Fruit fly (Drosophila melanogaster): ENCODE measurements around the gene Paip2.

Gene Paip2

DNA sequence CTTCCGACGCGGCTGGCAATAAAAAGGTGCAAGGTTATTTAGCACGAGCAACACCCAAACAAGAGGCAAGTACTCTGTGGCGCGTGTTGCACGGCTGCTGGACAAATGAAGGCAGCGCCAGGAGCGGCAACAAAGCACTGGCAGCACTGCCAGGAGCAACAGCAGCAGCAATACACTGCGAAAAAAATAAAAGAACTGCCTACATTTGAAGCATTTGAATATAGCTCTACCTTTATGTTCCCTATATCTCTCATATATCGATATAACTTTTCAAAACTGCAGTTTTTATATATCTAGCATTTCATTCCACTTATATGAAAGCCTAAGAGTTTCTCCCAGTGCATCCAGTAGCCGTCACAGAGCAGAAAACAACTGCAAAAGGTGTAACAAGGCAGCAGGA is 23.2 kb upstream of the Paip2 start (continued):
- peak; percentile 33 for TF ChIP-seq CG31627 (GFP tag; optimal IDR thresholded peaks at IDR 0.05)
- no peak for TF ChIP-seq Sox15 (GFP tag; optimal IDR thresholded peaks at IDR 0.05)
- no peak for TF ChIP-seq eg (GFP tag; IDR thresholded peaks at IDR 0.05)
- no peak for TF ChIP-seq Smox (GFP tag; optimal IDR thresholded peaks at IDR 0.05)
- TF ChIP-seq acj6 (GFP tag; optimal IDR thresholded peaks at IDR 0.05): peak; percentile 10
- TF ChIP-seq Met (GFP tag; optimal IDR thresholded peaks at IDR 0.05): peak; percentile 16
- TF ChIP-seq net (GFP tag; optimal IDR thresholded peaks at IDR 0.05): no peak
- no peak for TF ChIP-seq ss (GFP tag; optimal IDR thresholded peaks at IDR 0.05)

DNA sequence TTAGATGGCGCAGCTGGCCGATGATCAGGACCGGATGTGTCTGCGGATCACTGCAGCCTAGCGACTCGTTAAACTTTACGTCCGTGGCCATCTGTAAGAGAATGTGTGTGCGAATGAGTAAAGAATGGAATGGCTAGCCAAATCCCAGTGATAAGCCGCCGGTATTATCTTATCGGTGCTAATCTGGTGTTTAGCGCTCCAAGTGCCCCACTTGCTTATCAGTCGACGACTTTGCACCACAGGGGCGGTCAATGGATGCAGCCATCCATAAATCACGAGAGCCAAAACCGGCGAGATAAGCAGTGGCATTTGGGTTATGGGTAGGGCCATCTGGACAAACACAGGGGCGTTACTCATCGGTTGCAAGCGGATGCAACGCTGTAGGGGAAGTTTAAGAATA is 20.4 kb upstream of the Paip2 start:
- TF ChIP-seq CG31627 (GFP tag; optimal IDR thresholded peaks at IDR 0.05) (no peak), CG6854 (GFP tag; optimal IDR thresholded peaks at IDR 0.05) (no peak), svp (GFP tag) (peak; percentile 98), Eip78C (GFP tag) (peak; percentile 46), vri (GFP tag; optimal IDR thresholded peaks at IDR 0.05) (peak; percentile 31)

DNA sequence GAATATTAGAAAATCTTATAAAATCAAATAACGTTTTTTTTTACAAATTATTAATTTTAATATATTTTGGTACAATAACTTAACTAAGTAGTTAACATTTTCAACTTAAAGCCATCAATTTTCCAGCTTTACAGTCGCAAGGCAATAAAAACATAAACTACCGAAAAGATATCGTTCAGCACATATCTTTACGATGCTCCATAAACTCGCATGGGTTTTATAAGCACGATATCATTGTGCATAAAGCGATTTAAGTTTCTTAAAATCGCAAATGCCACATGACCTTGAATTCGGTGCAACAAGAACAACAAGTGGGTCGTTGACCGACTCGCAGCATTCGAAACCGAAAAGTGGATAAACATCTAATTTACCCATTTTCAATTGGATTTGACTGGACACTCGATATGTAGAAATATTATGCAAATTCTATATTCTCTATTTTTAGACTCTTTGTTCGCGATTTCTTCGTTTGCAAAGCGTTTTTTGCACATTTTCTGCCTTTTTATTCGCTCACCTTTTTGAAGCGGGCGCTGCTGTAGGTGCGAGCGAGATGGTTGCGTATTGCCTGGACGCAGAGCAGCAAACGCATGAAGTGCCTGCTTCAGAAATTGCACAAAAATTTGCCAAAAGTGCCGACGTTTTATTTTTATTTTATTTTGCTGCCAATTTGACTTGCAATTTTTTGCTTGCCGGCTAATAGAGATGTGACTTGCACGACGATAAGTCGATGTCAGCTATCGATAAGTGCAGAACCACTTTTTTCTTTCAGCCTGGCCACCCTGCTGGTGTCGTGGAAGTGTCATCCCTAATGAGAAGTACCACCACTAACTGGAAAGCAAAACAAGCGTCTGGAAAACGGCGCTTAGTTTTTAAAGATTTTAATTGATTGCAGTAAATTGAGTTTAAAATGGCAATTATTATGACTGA is 19.4 kb upstream of the Paip2 start, which contains the start of gene Spc25:
Spc25 (plus strand) TSS at position 817 of the 927 bp plus-strand sequence.
- TF ChIP-seq CG3919 (GFP tag; optimal IDR thresholded peaks at IDR 0.05): peak; percentile 25
- TF ChIP-seq cyc (GFP tag; optimal IDR thresholded peaks at IDR 0.05): peak; percentile 43
- TF ChIP-seq Eip78C (GFP tag): peak; percentile 49
- TF ChIP-seq pdm3 (GFP tag; optimal IDR thresholded peaks at IDR 0.05): peak; percentile 49
- TF ChIP-seq lz (GFP tag; optimal IDR thresholded peaks at IDR 0.05): peak; percentile 63
- peak; percentile 64 for TF ChIP-seq esn (GFP tag; optimal IDR thresholded peaks at IDR 0.05)
- TF ChIP-seq svp (GFP tag): peak; percentile 79
- peak; percentile 47 for TF ChIP-seq Ets21C (GFP tag; optimal IDR thresholded peaks at IDR 0.05)
- peak; percentile 42 for TF ChIP-seq Met (GFP tag; optimal IDR thresholded peaks at IDR 0.05)
- peak; percentile 0 for TF ChIP-seq CG6792 (GFP tag; optimal IDR thresholded peaks at IDR 0.05)
- TF ChIP-seq Smox (GFP tag; optimal IDR thresholded peaks at IDR 0.05): peak; percentile 29
- peak; percentile 48 for TF ChIP-seq vri (GFP tag; optimal IDR thresholded peaks at IDR 0.05)
- no peak for TF ChIP-seq fd85E (GFP tag; optimal IDR thresholded peaks at IDR 0.05)
- no peak for TF ChIP-seq Sox15 (GFP tag; optimal IDR thresholded peaks at IDR 0.05)
- peak; percentile 44 for TF ChIP-seq Eip75B (GFP tag; optimal IDR thresholded peaks at IDR 0.05)
- TF ChIP-seq Lpt (GFP tag; optimal IDR thresholded peaks at IDR 0.05): no peak
- TF ChIP-seq CG6163 (GFP tag; IDR thresholded peaks at IDR 0.05): peak; percentile 36; the same call in 2 of the 3 replicates
- TF ChIP-seq CG8119 (GFP tag; IDR thresholded peaks at IDR 0.05): no peak
- TF ChIP-seq CG6854 (GFP tag; optimal IDR thresholded peaks at IDR 0.05): no peak
- no peak for TF ChIP-seq eg (GFP tag; IDR thresholded peaks at IDR 0.05)
- TF ChIP-seq CG10631 (GFP tag; optimal IDR thresholded peaks at IDR 0.05): peak; percentile 44
- TF ChIP-seq CG31627 (GFP tag; optimal IDR thresholded peaks at IDR 0.05): peak; percentile 71
- no peak for TF ChIP-seq dac (GFP tag; optimal IDR thresholded peaks at IDR 0.05)
- TF ChIP-seq Sox102F (GFP tag; optimal IDR thresholded peaks at IDR 0.05): no peak
- no peak for TF ChIP-seq CG7368 (GFP tag; optimal IDR thresholded peaks at IDR 0.05)
- TF ChIP-seq CG11902 (GFP tag; optimal IDR thresholded peaks at IDR 0.05): no peak
- TF ChIP-seq Hr4 (GFP tag; optimal IDR thresholded peaks at IDR 0.05): peak; percentile 32
- TF ChIP-seq topi (GFP tag; optimal IDR thresholded peaks at IDR 0.05): peak; percentile 37
- TF ChIP-seq Hr39 (GFP tag; optimal IDR thresholded peaks at IDR 0.05): peak; percentile 52
- TF ChIP-seq acj6 (GFP tag; optimal IDR thresholded peaks at IDR 0.05): peak; percentile 30
- TF ChIP-seq Sox14 (GFP tag; optimal IDR thresholded peaks at IDR 0.05): peak; percentile 76
- TF ChIP-seq salr (GFP tag; optimal IDR thresholded peaks at IDR 0.05): no peak
- no peak for TF ChIP-seq CG16779 (tag; optimal IDR thresholded peaks at IDR 0.05)
- no peak for TF ChIP-seq fkh (GFP tag; optimal IDR thresholded peaks at IDR 0.05)
- TF ChIP-seq achi (GFP tag; optimal IDR thresholded peaks at IDR 0.05): peak; percentile 17

Data from whole organism, prepupa.